Worm (Caenorhabditis elegans) whole organism, L2 larva: Measurements from ENCODE around the gene srab-11.

Source experiments
- C34F6.9 ChIP-seq: fragments of 150-350 bp; optimal IDR thresholded peaks from 2 replicates; lab custom pipeline; 2014; ENCODE audit warnings: missing biosample characterization, missing genetic modification characterization
- F13H6.1 ChIP-seq: sonication (generic microtip); optimal IDR thresholded peaks from 2 replicates; lab custom pipeline; 2016; ENCODE audit warnings: missing genetic modification characterization, missing compliant biosample characterization
- R02D3.7 ChIP-seq: fragments of 150-350 bp; optimal IDR thresholded peaks from 2 replicates; lab custom pipeline; 2014; ENCODE audit warnings: missing biosample characterization, missing genetic modification characterization
- ZK546.5 ChIP-seq: sonication (generic microtip); optimal IDR thresholded peaks from 2 replicates; lab custom pipeline; 2017; ENCODE audit warnings: missing biosample characterization, missing genetic modification characterization
- alr-1 ChIP-seq: fragments of 150-350 bp; optimal IDR thresholded peaks from 2 replicates; lab custom pipeline; 2014; ENCODE audit warnings: missing biosample characterization, missing genetic modification characterization
- aly-2 ChIP-seq: fragments of 150-350 bp; optimal IDR thresholded peaks from 2 replicates; lab custom pipeline; 2014; ENCODE audit warnings: missing biosample characterization, missing genetic modification characterization
- ama-1 ChIP-seq: fragments of 150-350 bp; optimal IDR thresholded peaks from 2 replicates; lab custom pipeline; 2018; ENCODE audit warnings: inconsistent platforms
- blmp-1 ChIP-seq: sonication (generic microtip); optimal IDR thresholded peaks from 2 replicates; lab custom pipeline; 2017; ENCODE audit warnings: missing genetic modification characterization, mild to moderate bottlenecking, missing compliant biosample characterization, antibody characterized with exemption, moderate library complexity; ENCODE audit not compliant: insufficient read depth
- ceh-16 ChIP-seq: fragments of 150-350 bp; optimal IDR thresholded peaks from 2 replicates; lab custom pipeline; 2014; ENCODE audit warnings: missing biosample characterization, missing genetic modification characterization
- crh-2 ChIP-seq: sonication (generic microtip); optimal IDR thresholded peaks from 2 replicates; lab custom pipeline; 2017; ENCODE audit warnings: missing biosample characterization, missing genetic modification characterization
- dmd-4 ChIP-seq: sonication (generic microtip); optimal IDR thresholded peaks from 2 replicates; lab custom pipeline; 2017; ENCODE audit warnings: missing biosample characterization, missing genetic modification characterization
- egl-27 ChIP-seq: sonication (generic microtip); optimal IDR thresholded peaks from 3 replicates; lab custom pipeline; 2017; ENCODE audit warnings: missing biosample characterization, missing genetic modification reagents, missing genetic modification characterization
- elt-1 ChIP-seq: fragments of 150-350 bp; optimal IDR thresholded peaks from 2 replicates; lab custom pipeline; 2014; ENCODE audit warnings: missing biosample characterization, missing genetic modification characterization
- elt-3 ChIP-seq: sonication (generic microtip); optimal IDR thresholded peaks from 2 replicates; lab custom pipeline; 2017; ENCODE audit warnings: missing biosample characterization, missing genetic modification characterization
- fos-1 ChIP-seq: fragments of 150-350 bp; optimal IDR thresholded peaks from 2 replicates; lab custom pipeline; 2014; ENCODE audit warnings: missing biosample characterization, missing genetic modification characterization
- lin-11 ChIP-seq: fragments of 150-350 bp; sonication (generic microtip); optimal IDR thresholded peaks from 2 replicates; lab custom pipeline; 2014; ENCODE audit warnings: missing biosample characterization, missing genetic modification characterization, inconsistent platforms, mixed read lengths
- lin-13 ChIP-seq: fragments of 150-350 bp; optimal IDR thresholded peaks from 2 replicates; lab custom pipeline; 2014; ENCODE audit warnings: missing biosample characterization, missing genetic modification reagents, missing genetic modification characterization
- lin-39 ChIP-seq: fragments of 150-350 bp; optimal IDR thresholded peaks from 2 replicates; lab custom pipeline; 2014; ENCODE audit warnings: missing biosample characterization, missing genetic modification reagents, missing genetic modification characterization
- lsy-2 ChIP-seq, 2 experiments: fragments of 150-350 bp in 1 of 2; sonication (generic microtip) in 1 of 2; optimal IDR thresholded peaks; 2 replicates each; lab custom pipeline; 2014 to 2017; ENCODE audit warnings: missing biosample characterization in 2 of 2, missing genetic modification characterization in 2 of 2
- mab-5 ChIP-seq: fragments of 150-350 bp; optimal IDR thresholded peaks from 2 replicates; lab custom pipeline; 2014; ENCODE audit warnings: missing biosample characterization, missing genetic modification characterization
- mbf-1 ChIP-seq: sonication (generic microtip); optimal IDR thresholded peaks from 2 replicates; lab custom pipeline; 2017; ENCODE audit warnings: missing biosample characterization, missing genetic modification characterization
- mdl-1 ChIP-seq, 2 experiments: fragments of 150-350 bp in 1 of 2; sonication (generic microtip) in 1 of 2; optimal IDR thresholded peaks; 2 replicates each; lab custom pipeline; 2017; ENCODE audit warnings: missing biosample characterization in 2 of 2, missing genetic modification characterization in 2 of 2
- nhr-11 ChIP-seq: fragments of 150-350 bp; optimal IDR thresholded peaks from 2 replicates; lab custom pipeline; 2014; ENCODE audit warnings: missing biosample characterization, missing genetic modification characterization
- nhr-12 ChIP-seq: fragments of 150-350 bp; optimal IDR thresholded peaks from 2 replicates; lab custom pipeline; 2014; ENCODE audit warnings: missing biosample characterization, missing genetic modification characterization
- nhr-129 ChIP-seq: fragments of 150-350 bp; optimal IDR thresholded peaks from 2 replicates; lab custom pipeline; 2014; ENCODE audit warnings: missing biosample characterization, missing genetic modification characterization
- nhr-21 ChIP-seq: fragments of 150-350 bp; optimal IDR thresholded peaks from 2 replicates; lab custom pipeline; 2014; ENCODE audit warnings: missing biosample characterization, missing genetic modification characterization
- nhr-237 ChIP-seq: fragments of 150-350 bp; optimal IDR thresholded peaks from 2 replicates; lab custom pipeline; 2014; ENCODE audit warnings: missing biosample characterization, missing genetic modification characterization
- nhr-25 ChIP-seq: fragments of 150-350 bp; sonication (generic microtip); optimal IDR thresholded peaks from 3 replicates; lab custom pipeline; 2014; ENCODE audit warnings: missing biosample characterization, missing genetic modification characterization
- nhr-6 ChIP-seq: fragments of 150-350 bp; optimal IDR thresholded peaks from 2 replicates; lab custom pipeline; 2014; ENCODE audit warnings: missing biosample characterization, missing genetic modification characterization
- nhr-77 ChIP-seq: fragments of 150-350 bp; optimal IDR thresholded peaks from 2 replicates; lab custom pipeline; 2014; ENCODE audit warnings: missing biosample characterization, missing genetic modification characterization
- sem-4 ChIP-seq: fragments of 150-350 bp; optimal IDR thresholded peaks from 2 replicates; lab custom pipeline; 2014; ENCODE audit warnings: missing biosample characterization, missing genetic modification reagents, missing genetic modification characterization
- sma-3 ChIP-seq: sonication (generic microtip); optimal IDR thresholded peaks from 2 replicates; lab custom pipeline; 2016; ENCODE audit warnings: missing genetic modification reagents, missing genetic modification characterization, missing compliant biosample characterization
- sma-9 ChIP-seq, 2 experiments: fragments of 150-350 bp in 1 of 2; sonication (generic microtip) in 1 of 2; optimal IDR thresholded peaks; 2 replicates each; lab custom pipeline; 2014 to 2016; ENCODE audit warnings: missing genetic modification characterization in 2 of 2, mild to moderate bottlenecking in 1 of 2, missing biosample characterization in 1 of 2, missing compliant biosample characterization in 1 of 2, missing genetic modification reagents in 1 of 2, moderate library complexity in 1 of 2
- snpc-4 ChIP-seq: fragments of 150-350 bp; optimal IDR thresholded peaks from 2 replicates; lab custom pipeline; 2014; ENCODE audit warnings: missing biosample characterization, missing genetic modification characterization
- unc-62 ChIP-seq: fragments of 150-350 bp; optimal IDR thresholded peaks from 2 replicates; lab custom pipeline; 2014; ENCODE audit warnings: missing biosample characterization, missing genetic modification reagents, missing genetic modification characterization
- zag-1 ChIP-seq: fragments of 150-350 bp; optimal IDR thresholded peaks from 2 replicates; lab custom pipeline; 2014; ENCODE audit warnings: missing biosample characterization, missing genetic modification characterization
- ztf-11 ChIP-seq: sonication (generic microtip); optimal IDR thresholded peaks from 2 replicates; lab custom pipeline; 2017; ENCODE audit warnings: missing biosample characterization, missing genetic modification characterization
- ztf-4 ChIP-seq: fragments of 150-350 bp; optimal IDR thresholded peaks from 2 replicates; lab custom pipeline; 2014; ENCODE audit warnings: missing biosample characterization, missing genetic modification characterization

srab-11 gene

DNA sequence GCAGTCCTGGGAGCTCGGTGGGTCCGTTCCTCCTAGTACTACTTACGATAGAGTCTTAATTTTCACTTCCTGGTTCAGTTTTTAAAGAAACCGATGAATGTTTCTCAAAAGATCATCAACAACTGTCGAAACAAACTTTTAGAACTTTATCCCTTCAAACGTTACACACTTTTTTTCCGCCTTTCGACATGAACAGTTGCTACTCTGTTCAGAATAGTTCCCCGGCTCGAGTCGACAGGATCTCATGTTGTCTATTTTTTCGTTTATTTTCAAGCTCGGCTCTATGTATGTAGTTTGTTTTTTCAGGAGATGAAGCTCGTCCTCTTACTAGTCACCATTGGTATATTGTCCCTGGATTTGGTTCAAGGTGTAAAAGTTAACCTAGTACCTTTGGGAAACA is 10.0 kb upstream of the srab-11 start, which contains the start of gene exh-1:
Gene exh-1, plus strand, starts transcription at position 301 of the 400 bp plus-strand sequence.
- TF ChIP-seq zag-1 (tag; lab: Kevin White, UChicago) = no peak
- no peak for TF ChIP-seq nhr-25 (tag; lab: Kevin White, UChicago)
- no peak for TF ChIP-seq elt-3 (tag; lab: Kevin White, UChicago)
- TF ChIP-seq nhr-11 (tag; lab: Kevin White, UChicago) = no peak
- no peak for TF ChIP-seq nhr-6 (tag; lab: Kevin White, UChicago)
- TF ChIP-seq lin-13 (GFP tag; lab: Kevin White, UChicago) = no peak

DNA sequence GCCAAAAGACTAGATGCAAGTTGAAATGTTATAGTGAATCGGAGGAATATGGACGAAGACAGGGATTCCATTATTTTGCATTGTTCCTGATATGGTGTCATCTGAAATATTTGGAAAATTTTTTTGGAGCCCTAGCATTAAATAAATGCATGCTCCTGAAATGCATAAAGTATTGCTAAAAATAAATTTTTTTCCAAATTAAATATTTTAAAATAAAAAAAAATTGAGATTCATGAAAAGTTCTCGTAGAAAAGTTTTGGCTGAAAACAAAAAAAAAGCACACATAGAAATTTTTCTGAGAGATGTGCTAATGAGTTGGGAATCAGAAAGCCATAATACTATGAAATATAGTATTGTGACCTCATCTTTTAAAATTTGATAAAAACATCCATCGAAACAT is 8.2 kb upstream of the srab-11 start, which contains the start of gene srab-7:
Gene srab-7, minus strand, starts transcription at position 101 of the 400 bp plus-strand sequence.
- TF ChIP-seq lsy-2 (tag; optimal IDR thresholded peaks at IDR 0.05; lab: Kevin White, UChicago) (no peak), sma-3 (GFP tag; lab: Kevin White, UChicago) (no peak), elt-3 (tag; lab: Kevin White, UChicago) (no peak), R02D3.7 (tag; lab: Kevin White, UChicago) (no peak), F13H6.1 (no peak), nhr-129 (tag; lab: Kevin White, UChicago) (no peak), alr-1 (tag; lab: Kevin White, UChicago) (no peak), C34F6.9 (tag; lab: Kevin White, UChicago) (no peak), ama-1 (lab: Kevin White, UChicago) (no peak), crh-2 (tag; lab: Kevin White, UChicago) (no peak), fos-1 (no peak), nhr-77 (no peak)
- TF ChIP-seq, all 48 proteins: peak for 0

DNA sequence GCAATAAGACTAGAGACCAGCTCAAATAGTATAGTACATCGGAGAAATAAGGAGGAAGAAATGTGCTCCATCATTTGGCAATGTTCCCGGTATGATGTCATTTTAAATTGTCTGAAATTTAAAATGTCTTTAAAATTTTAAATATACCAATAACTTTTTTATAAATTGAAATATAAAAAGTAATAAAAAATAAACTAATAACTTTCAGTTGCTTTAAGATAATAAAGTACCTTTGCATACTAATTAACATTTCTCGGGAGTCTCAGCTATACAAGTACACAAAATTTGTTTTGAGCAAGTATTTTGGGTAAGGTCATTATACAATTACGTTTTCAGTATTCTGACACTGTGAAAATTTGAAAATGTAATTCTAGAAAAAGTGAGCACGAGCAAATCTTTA is 5.0 kb upstream of the srab-11 start, which contains the start of gene srab-6:
Gene srab-6, minus strand, starts transcription at position 101 of the 400 bp plus-strand sequence.
- TF ChIP-seq ama-1 (lab: Kevin White, UChicago) (no peak), nhr-77 (no peak), unc-62 (GFP tag; lab: Kevin White, UChicago) (no peak)

DNA sequence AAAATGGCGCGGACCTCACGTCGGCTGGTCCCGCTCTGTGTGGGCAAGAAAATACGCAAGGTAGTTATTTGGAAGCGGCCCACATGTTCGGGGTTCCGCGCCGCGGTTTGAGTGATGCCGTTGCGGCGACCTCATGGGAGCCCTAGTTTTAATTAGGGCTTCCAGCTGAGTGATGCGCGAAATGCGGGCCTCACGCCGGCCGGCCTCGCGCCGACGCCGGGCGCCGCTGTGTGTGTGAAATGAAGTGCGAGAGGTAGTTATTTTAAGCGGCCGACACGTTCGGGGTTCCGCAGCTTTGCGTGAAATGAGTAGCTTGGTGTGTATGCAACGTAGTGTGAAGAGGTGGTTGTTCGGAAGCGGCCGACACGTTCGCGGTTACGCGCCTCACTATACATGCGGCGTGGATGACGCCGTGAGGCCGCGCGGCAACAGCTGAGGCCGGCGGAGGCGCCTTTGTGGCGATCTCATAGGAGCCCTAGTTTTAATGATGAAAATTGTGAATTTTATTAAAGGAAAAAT is 3.1 kb upstream of the srab-11 start:
- TF ChIP-seq mab-5 (tag; lab: Kevin White, UChicago) (no peak), elt-1 (no peak), sem-4 (no peak), mbf-1 (tag; lab: Kevin White, UChicago) (no peak), egl-27 (no peak), crh-2 (tag; lab: Kevin White, UChicago) (no peak), blmp-1 (tag; lab: Kevin White, UChicago) (no peak), aly-2 (no peak), mdl-1 (tag; optimal IDR thresholded peaks at IDR 0.05; lab: Kevin White, UChicago) (no peak), C34F6.9 (tag; lab: Kevin White, UChicago) (no peak), lin-11 (tag; lab: Kevin White, UChicago) (no peak), ama-1 (lab: Kevin White, UChicago) (no peak), unc-62 (GFP tag; lab: Kevin White, UChicago) (no peak), R02D3.7 (tag; lab: Kevin White, UChicago) (no peak), lin-39 (tag; lab: Kevin White, UChicago) (no peak), ceh-16 (no peak), lsy-2 (tag; optimal IDR thresholded peaks at IDR 0.05; lab: Kevin White, UChicago) (no peak), ZK546.5 (tag; lab: Kevin White, UChicago) (no peak), nhr-77 (no peak)

DNA sequence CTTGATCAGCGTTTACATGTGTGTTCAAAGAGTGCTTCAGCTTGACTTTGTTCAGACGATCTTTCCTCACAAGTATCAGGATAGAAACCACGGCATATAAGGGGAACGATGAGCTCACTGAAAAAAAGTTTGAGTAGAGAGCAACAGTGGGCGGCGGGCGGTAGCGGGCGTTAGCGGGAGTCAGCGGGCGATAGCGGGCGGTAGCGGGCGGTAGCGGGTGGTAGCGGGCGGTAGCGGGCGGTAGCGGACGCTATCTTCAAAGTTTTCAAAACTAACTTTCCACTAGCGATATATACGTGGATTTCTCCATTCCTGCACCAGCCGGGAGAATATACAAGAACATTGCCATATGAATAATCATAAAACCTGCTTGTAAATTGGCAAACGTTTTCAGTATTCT is 1.6 kb downstream of the srab-11 start:
- TF ChIP-seq elt-1 (no peak), ztf-11 (tag; lab: Kevin White, UChicago) (no peak), nhr-12 (tag; lab: Kevin White, UChicago) (no peak), alr-1 (tag; lab: Kevin White, UChicago) (no peak), nhr-237 (tag; lab: Kevin White, UChicago) (no peak), elt-3 (tag; lab: Kevin White, UChicago) (no peak), nhr-21 (tag; lab: Kevin White, UChicago) (no peak), sma-9 (GFP tag; optimal IDR thresholded peaks at IDR 0.05; lab: Kevin White, UChicago) (no peak), sma-9 (tag; optimal IDR thresholded peaks at IDR 0.05; lab: Kevin White, UChicago) (no peak), ztf-4 (tag; lab: Kevin White, UChicago) (no peak), mdl-1 (tag; optimal IDR thresholded peaks at IDR 0.05; lab: Kevin White, UChicago) (no peak), dmd-4 (tag; lab: Kevin White, UChicago) (no peak), snpc-4 (tag; lab: Kevin White, UChicago) (no peak), unc-62 (GFP tag; lab: Kevin White, UChicago) (no peak), blmp-1 (tag; lab: Kevin White, UChicago) (no peak), zag-1 (tag; lab: Kevin White, UChicago) (no peak)
